Worm (Caenorhabditis elegans): Measurements from ENCODE around the gene Y52E8A.3.
A peak's percentile ranks its signal among the peaks of the same experiment; 100 is the strongest.

Y52E8A.3 gene

ce11 chrII:4299227-4299703, 7.5 kb downstream of the Y52E8A.3 start, which contains the start of gene sco-1 (continued):
- no peak for TF ChIP-seq nhr-11 (tag; optimal IDR thresholded peaks at IDR 0.05)
- peak; percentile 97 for TF ChIP-seq crh-2 (tag; optimal IDR thresholded peaks at IDR 0.05)
- TF ChIP-seq sma-9 (GFP tag; optimal IDR thresholded peaks at IDR 0.05) = peak; percentile 98
- TF ChIP-seq sma-9 (tag; optimal IDR thresholded peaks at IDR 0.05) = no peak
- TF ChIP-seq gmeb-1 (tag; optimal IDR thresholded peaks at IDR 0.05) = peak; percentile 93
- peak; percentile 98 for TF ChIP-seq sma-3 (GFP tag; optimal IDR thresholded peaks at IDR 0.05)
- TF ChIP-seq nhr-237 (tag; optimal IDR thresholded peaks at IDR 0.05) = peak; percentile 60
- TF ChIP-seq ZK546.5 (tag; optimal IDR thresholded peaks at IDR 0.05) = peak; percentile 72
- TF ChIP-seq nhr-21 (tag; optimal IDR thresholded peaks at IDR 0.05) = peak; percentile 94
- TF ChIP-seq R02D3.7 (tag; optimal IDR thresholded peaks at IDR 0.05) = peak; percentile 100
- TF ChIP-seq lin-39 (tag; optimal IDR thresholded peaks at IDR 0.05) = no peak
- peak; percentile 95 for TF ChIP-seq mab-5 (tag; optimal IDR thresholded peaks at IDR 0.05)
- TF ChIP-seq ceh-82 (tag; optimal IDR thresholded peaks at IDR 0.05) = no peak
- TF ChIP-seq zag-1 (tag; optimal IDR thresholded peaks at IDR 0.05) = peak; percentile 56
- TF ChIP-seq skn-1 (tag; optimal IDR thresholded peaks at IDR 0.05) = peak; percentile 4

- TF ChIP-seq elt-3 (tag; optimal IDR thresholded peaks at IDR 0.05) (no peak), nhr-23 (tag; optimal IDR thresholded peaks at IDR 0.05) (no peak), unc-62 (GFP tag; optimal IDR thresholded peaks at IDR 0.05) (no peak), snpc-4 (tag; optimal IDR thresholded peaks at IDR 0.05) (no peak), blmp-1 (tag; optimal IDR thresholded peaks at IDR 0.05; ENCODE audit: insufficient read depth) (no peak), ztf-11 (tag; optimal IDR thresholded peaks at IDR 0.05) (no peak), nhr-77 (tag; optimal IDR thresholded peaks at IDR 0.05) (no peak)
Observed at ce11 chrII:4297259-4297658, 9.5 kb downstream of the Y52E8A.3 start.

- no peak for TF ChIP-seq ceh-82 (tag; optimal IDR thresholded peaks at IDR 0.05)
Observed at ce11 chrII:4294801-4295200, 12.0 kb downstream of the Y52E8A.3 start, which contains the start of gene rml-4. Gene rml-4, plus strand, starts transcription at chrII:4295101.

- TF ChIP-seq nhr-11 (tag; optimal IDR thresholded peaks at IDR 0.05) (no peak), egl-27 (tag; optimal IDR thresholded peaks at IDR 0.05) (no peak), nhr-21 (tag; optimal IDR thresholded peaks at IDR 0.05) (no peak), elt-3 (tag; optimal IDR thresholded peaks at IDR 0.05) (no peak), snpc-4 (tag; optimal IDR thresholded peaks at IDR 0.05) (no peak), unc-39 (tag; optimal IDR thresholded peaks at IDR 0.05) (no peak), sma-3 (GFP tag; optimal IDR thresholded peaks at IDR 0.05) (no peak), lin-39 (tag; optimal IDR thresholded peaks at IDR 0.05) (no peak), sma-9 (GFP tag; optimal IDR thresholded peaks at IDR 0.05) (peak; percentile 11), sma-9 (tag; optimal IDR thresholded peaks at IDR 0.05) (no peak), nhr-23 (tag; optimal IDR thresholded peaks at IDR 0.05) (no peak), peb-1 (tag; optimal IDR thresholded peaks at IDR 0.05) (no peak), nhr-25 (tag; optimal IDR thresholded peaks at IDR 0.05) (no peak), nhr-12 (tag; optimal IDR thresholded peaks at IDR 0.05) (no peak), elt-1 (tag; optimal IDR thresholded peaks at IDR 0.05) (peak; percentile 17), Y55F3AM.14 (GFP tag; optimal IDR thresholded peaks at IDR 0.05) (no peak), ama-1 (optimal IDR thresholded peaks at IDR 0.05) (no peak), R02D3.7 (tag; optimal IDR thresholded peaks at IDR 0.05) (no peak), nhr-77 (tag; optimal IDR thresholded peaks at IDR 0.05) (no peak)
Observed at ce11 chrII:4294189-4294588, 12.6 kb downstream of the Y52E8A.3 start.

- TF ChIP-seq unc-39 (tag; optimal IDR thresholded peaks at IDR 0.05) = no peak
- TF ChIP-seq fos-1 (tag; optimal IDR thresholded peaks at IDR 0.05) = no peak
- TF ChIP-seq gmeb-1 (tag; optimal IDR thresholded peaks at IDR 0.05) = no peak
- no peak for TF ChIP-seq snpc-4 (tag; optimal IDR thresholded peaks at IDR 0.05)
- TF ChIP-seq sma-9 (GFP tag; optimal IDR thresholded peaks at IDR 0.05) = no peak
- TF ChIP-seq sma-9 (tag; optimal IDR thresholded peaks at IDR 0.05) = no peak
- TF ChIP-seq aly-2 (tag; optimal IDR thresholded peaks at IDR 0.05) = no peak
- no peak for TF ChIP-seq skn-1 (tag; optimal IDR thresholded peaks at IDR 0.05)
- no peak for TF ChIP-seq Y55F3AM.14 (GFP tag; optimal IDR thresholded peaks at IDR 0.05)
- no peak for TF ChIP-seq nhr-237 (tag; optimal IDR thresholded peaks at IDR 0.05)
- TF ChIP-seq nhr-25 (tag; optimal IDR thresholded peaks at IDR 0.05) = no peak
Observed at ce11 chrII:4293027-4293522, 13.7 kb downstream of the Y52E8A.3 start.

ce11 chrII:4291799-4292198, 15.0 kb downstream of the Y52E8A.3 start:
- TF ChIP-seq snpc-4 (tag; optimal IDR thresholded peaks at IDR 0.05) (no peak), alr-1 (tag; optimal IDR thresholded peaks at IDR 0.05) (no peak), nhr-12 (tag; optimal IDR thresholded peaks at IDR 0.05) (no peak), unc-55 (GFP tag; optimal IDR thresholded peaks at IDR 0.05) (no peak), C34F6.9 (tag; optimal IDR thresholded peaks at IDR 0.05) (no peak), mab-5 (tag; optimal IDR thresholded peaks at IDR 0.05) (no peak), zag-1 (tag; optimal IDR thresholded peaks at IDR 0.05) (no peak), ZK546.5 (tag; optimal IDR thresholded peaks at IDR 0.05) (no peak), nhr-237 (tag; optimal IDR thresholded peaks at IDR 0.05) (no peak), lin-13 (GFP tag; optimal IDR thresholded peaks at IDR 0.05) (no peak)
